Fruit fly (Drosophila melanogaster) whole organism, embryonic: ENCODE data around the gene Sik2.

Source experiments
- Atf6 ChIP-seq: fragments of 200-800 bp; sonication (Bioruptor generic); IDR thresholded peaks from 2 replicates; pipeline ENCODE4 v1.3.6; 2022; ENCODE audit warnings: missing biosample characterization, missing genetic modification characterization
- BtbVII ChIP-seq: fragments of 200-800 bp; sonication (Bioruptor generic); optimal IDR thresholded peaks from 3 replicates; lab custom pipeline; 2017; ENCODE audit warnings: missing biosample characterization, mild to moderate bottlenecking, missing genetic modification characterization
- Bteb2 ChIP-seq: fragments of 200-800 bp; sonication (Bioruptor generic); optimal IDR thresholded peaks from 2 replicates; lab custom pipeline; 2016; ENCODE audit warnings: missing biosample characterization, missing genetic modification characterization
- CG10267 ChIP-seq: fragments of 200-800 bp; sonication (Bioruptor generic); optimal IDR thresholded peaks from 2 replicates; lab custom pipeline; 2018; ENCODE audit warnings: missing biosample characterization, mild to moderate bottlenecking, missing genetic modification characterization, moderate library complexity
- CG10274 ChIP-seq: fragments of 200-800 bp; sonication (Bioruptor generic); optimal IDR thresholded peaks from 3 replicates; lab custom pipeline; 2017; ENCODE audit warnings: missing biosample characterization, mild to moderate bottlenecking, missing genetic modification characterization
- CG10979 ChIP-seq: fragments of 200-800 bp; sonication (Bioruptor generic); optimal IDR thresholded peaks from 2 replicates; lab custom pipeline; 2018; ENCODE audit warnings: missing biosample characterization, mild to moderate bottlenecking, missing genetic modification characterization, moderate library complexity
- CG12236 ChIP-seq: fragments of 200-800 bp; sonication (Bioruptor generic); optimal IDR thresholded peaks from 2 replicates; lab custom pipeline; 2016; ENCODE audit warnings: missing biosample characterization, missing genetic modification characterization
- CG15514 ChIP-seq: fragments of 200-800 bp; sonication (Bioruptor generic); optimal IDR thresholded peaks from 3 replicates; lab custom pipeline; 2017; ENCODE audit warnings: missing biosample characterization, missing genetic modification characterization, mild to moderate bottlenecking, moderate library complexity, missing genetic modification reagents
- CG16815 ChIP-seq: fragments of 200-800 bp; sonication (Bioruptor generic); optimal IDR thresholded peaks from 3 replicates; lab custom pipeline; 2017; ENCODE audit warnings: missing biosample characterization, mild to moderate bottlenecking, missing genetic modification characterization
- CG2202 ChIP-seq: fragments of 200-800 bp; sonication (Bioruptor generic); optimal IDR thresholded peaks from 2 replicates; lab custom pipeline; 2018; ENCODE audit warnings: missing biosample characterization, mild to moderate bottlenecking, missing genetic modification characterization
- CG4707 ChIP-seq: fragments of 200-800 bp; sonication (Bioruptor generic); optimal IDR thresholded peaks from 2 replicates; lab custom pipeline; 2018; ENCODE audit warnings: missing biosample characterization, mild to moderate bottlenecking, missing genetic modification characterization, moderate library complexity
- CG4854 ChIP-seq: fragments of 200-800 bp; sonication (Bioruptor generic); optimal IDR thresholded peaks from 2 replicates; lab custom pipeline; 2016; ENCODE audit warnings: missing biosample characterization, missing genetic modification characterization, inconsistent platforms
- CG6854 ChIP-seq: fragments of 200-800 bp; sonication (Bioruptor generic); optimal IDR thresholded peaks from 3 replicates; lab custom pipeline; 2017; ENCODE audit warnings: missing biosample characterization, mild to moderate bottlenecking, missing genetic modification characterization
- CG7271 ChIP-seq: fragments of 200-800 bp; sonication (Bioruptor generic); optimal IDR thresholded peaks from 2 replicates; lab custom pipeline; 2018; ENCODE audit warnings: missing biosample characterization, mild to moderate bottlenecking, missing genetic modification characterization, moderate library complexity
- CG7928 ChIP-seq: fragments of 200-800 bp; sonication (Bioruptor generic); optimal IDR thresholded peaks from 2 replicates; lab custom pipeline; 2017; ENCODE audit warnings: missing biosample characterization, mild to moderate bottlenecking, missing genetic modification characterization
- CG8281 ChIP-seq: fragments of 200-800 bp; sonication (Bioruptor generic); optimal IDR thresholded peaks from 2 replicates; lab custom pipeline; 2018; ENCODE audit warnings: missing biosample characterization, mild to moderate bottlenecking, missing genetic modification characterization, moderate library complexity
- CG8388 ChIP-seq: fragments of 200-800 bp; sonication (Bioruptor generic); optimal IDR thresholded peaks from 2 replicates; lab custom pipeline; 2019; ENCODE audit warnings: missing biosample characterization, mild to moderate bottlenecking, missing genetic modification characterization, moderate library complexity
- CG9797 ChIP-seq: fragments of 200-800 bp; sonication (Bioruptor generic); optimal IDR thresholded peaks from 3 replicates; lab custom pipeline; 2018; ENCODE audit warnings: missing biosample characterization, mild to moderate bottlenecking, missing genetic modification characterization
- ERR ChIP-seq: fragments of 200-800 bp; sonication (Bioruptor generic); optimal IDR thresholded peaks from 2 replicates; lab custom pipeline; 2016; ENCODE audit warnings: missing biosample characterization, missing genetic modification characterization
- Ets65A ChIP-seq: fragments of 200-800 bp; sonication (Bioruptor generic); peaks from one replicate; lab custom pipeline; 2016; ENCODE audit warnings: missing biosample characterization, missing genetic modification characterization
- Fer3 ChIP-seq: fragments of 200-800 bp; sonication (Bioruptor generic); optimal IDR thresholded peaks from 2 replicates; lab custom pipeline; 2018; ENCODE audit warnings: missing biosample characterization, mild to moderate bottlenecking, missing genetic modification characterization, moderate library complexity
- Hmx ChIP-seq: fragments of 200-800 bp; sonication (Bioruptor generic); optimal IDR thresholded peaks from 2 replicates; lab custom pipeline; 2016; ENCODE audit warnings: missing biosample characterization, missing genetic modification characterization
- Hr3 ChIP-seq: fragments of 200-800 bp; sonication (Bioruptor generic); optimal IDR thresholded peaks from 3 replicates; lab custom pipeline; 2016; ENCODE audit warnings: missing biosample characterization, missing genetic modification characterization
- Lpt ChIP-seq: fragments of >200 bp; optimal IDR thresholded peaks from 2 replicates; lab custom pipeline; 2018; ENCODE audit warnings: missing biosample characterization, missing genetic modification characterization
- NFAT ChIP-seq: fragments of 200-800 bp; sonication (Bioruptor generic); IDR thresholded peaks from 2 replicates; pipeline ENCODE4 v1.3.6; 2022; ENCODE audit warnings: missing biosample characterization, missing genetic modification characterization
- Nf-YB ChIP-seq: fragments of 200-800 bp; sonication (Bioruptor generic); optimal IDR thresholded peaks from 3 replicates; lab custom pipeline; 2019; ENCODE audit warnings: missing biosample characterization, mild to moderate bottlenecking, missing genetic modification characterization, moderate library complexity
- Ptx1 ChIP-seq: fragments of 200-800 bp; sonication (Bioruptor generic); IDR thresholded peaks from 2 replicates; pipeline ENCODE4 v1.3.6; 2022; ENCODE audit warnings: missing biosample characterization, missing genetic modification characterization
- TFAM ChIP-seq: fragments of 200-800 bp; sonication (Bioruptor generic); optimal IDR thresholded peaks from 2 replicates; lab custom pipeline; 2017; ENCODE audit warnings: missing biosample characterization, missing genetic modification characterization, inconsistent platforms
- ase ChIP-seq: fragments of 200-800 bp; sonication (Bioruptor generic); IDR thresholded peaks from 3 replicates; pipeline ENCODE4 v1.3.6; 2022; ENCODE audit warnings: missing biosample characterization, missing genetic modification characterization
- az2 ChIP-seq: fragments of 200-800 bp; sonication (Bioruptor generic); optimal IDR thresholded peaks from 3 replicates; lab custom pipeline; 2016; ENCODE audit warnings: missing biosample characterization, missing genetic modification characterization
- cad ChIP-seq: fragments of >200 bp; optimal IDR thresholded peaks from 2 replicates; lab custom pipeline; 2017; ENCODE audit warnings: missing biosample characterization, missing genetic modification characterization
- cg ChIP-seq: fragments of 200-800 bp; sonication (Bioruptor generic); optimal IDR thresholded peaks from 3 replicates; lab custom pipeline; 2019; ENCODE audit warnings: missing biosample characterization, mild to moderate bottlenecking, missing genetic modification characterization, moderate library complexity
- da ChIP-seq: fragments of 200-800 bp; sonication (Bioruptor generic); optimal IDR thresholded peaks from 2 replicates; lab custom pipeline; 2016; ENCODE audit warnings: missing biosample characterization, missing genetic modification characterization
- danr ChIP-seq: fragments of 200-800 bp; sonication (Bioruptor generic); IDR thresholded peaks from 2 replicates; pipeline ENCODE4 v1.3.6; 2022; ENCODE audit warnings: missing biosample characterization, missing genetic modification characterization
- dmrt11E ChIP-seq: fragments of 200-800 bp; sonication (Bioruptor generic); optimal IDR thresholded peaks from 3 replicates; lab custom pipeline; 2018; ENCODE audit warnings: missing biosample characterization, mild to moderate bottlenecking, missing genetic modification characterization, moderate library complexity
- en ChIP-seq: fragments of 200-800 bp; sonication (Bioruptor generic); optimal IDR thresholded peaks from 2 replicates; lab custom pipeline; 2016; ENCODE audit warnings: missing biosample characterization, missing genetic modification characterization
- exex ChIP-seq: fragments of 200-800 bp; sonication (Bioruptor generic); optimal IDR thresholded peaks from 4 replicates; lab custom pipeline; 2018; ENCODE audit warnings: missing biosample characterization, mild to moderate bottlenecking, missing genetic modification characterization, moderate library complexity
- grn ChIP-seq: fragments of 200-800 bp; sonication (Bioruptor generic); optimal IDR thresholded peaks from 3 replicates; lab custom pipeline; 2017; ENCODE audit warnings: missing biosample characterization, missing genetic modification characterization
- gsb-n ChIP-seq: fragments of 200-800 bp; sonication (Bioruptor generic); optimal IDR thresholded peaks from 3 replicates; lab custom pipeline; 2018; ENCODE audit warnings: missing biosample characterization, mild to moderate bottlenecking, missing genetic modification characterization
- hkb ChIP-seq, 2 experiments: fragments of 200-800 bp in 1 of 2; fragments of >200 bp in 1 of 2; sonication (Bioruptor generic) in 1 of 2; IDR thresholded peaks in 1 of 2; optimal IDR thresholded peaks in 1 of 2; 2 replicates each; pipeline versions ENCODE4 v1.3.6 to Lab custom; 2017 to 2022; ENCODE audit warnings: missing biosample characterization in 1 of 2, missing genetic modification characterization in 1 of 2
- inv ChIP-seq: fragments of 200-800 bp; sonication (Bioruptor generic); IDR thresholded peaks from 2 replicates; pipeline ENCODE4 v1.3.6; 2022; ENCODE audit warnings: missing biosample characterization, missing genetic modification characterization; ENCODE audit not compliant: partially characterized antibody
- knrl ChIP-seq: fragments of 200-800 bp; sonication (Bioruptor generic); IDR thresholded peaks from 3 replicates; pipeline ENCODE4 v1.3.6; 2022; ENCODE audit warnings: missing biosample characterization, missing genetic modification characterization; ENCODE audit not compliant: partially characterized antibody
- odd ChIP-seq: fragments of 200-800 bp; sonication (Bioruptor generic); optimal IDR thresholded peaks from 2 replicates; lab custom pipeline; 2017; ENCODE audit warnings: missing biosample characterization, mild to moderate bottlenecking, missing genetic modification characterization
- pan ChIP-seq, 4 experiments: fragments of >200 bp in 3 of 4; fragments of 200-800 bp in 1 of 4; sonication (Bioruptor generic) in 1 of 4; optimal IDR thresholded peaks in 3 of 4; IDR thresholded peaks in 1 of 4; 2 replicates each; pipeline versions ENCODE4 v1.3.6 to Lab custom; 2017 to 2022; ENCODE audit warnings: missing biosample characterization in 2 of 4, missing genetic modification characterization in 2 of 4, mixed read lengths in 1 of 4
- row ChIP-seq: fragments of 200-800 bp; sonication (Bioruptor generic); IDR thresholded peaks from 3 replicates; pipeline ENCODE4 v1.3.6; 2022; ENCODE audit warnings: missing biosample characterization, missing genetic modification characterization
- so ChIP-seq: fragments of 200-800 bp; sonication (Bioruptor generic); IDR thresholded peaks from 3 replicates; pipeline ENCODE4 v1.3.6; 2022; ENCODE audit warnings: missing biosample characterization, missing genetic modification characterization
- trh ChIP-seq: fragments of 200-800 bp; sonication (Bioruptor generic); optimal IDR thresholded peaks from 2 replicates; lab custom pipeline; 2016; ENCODE audit warnings: missing biosample characterization, missing genetic modification characterization
- vnd ChIP-seq: fragments of 200-800 bp; sonication (Bioruptor generic); IDR thresholded peaks from 3 replicates; pipeline ENCODE4 v1.3.6; 2022; ENCODE audit warnings: missing biosample characterization, missing genetic modification characterization; ENCODE audit not compliant: partially characterized antibody

Sik2 gene

dm6 chrX:2071878-2072817, 10.4 kb upstream of the Sik2 start, which contains the start of gene Rtca (continued):
- peak; percentile 73 for TF ChIP-seq CG15514
- peak; percentile 19 for TF ChIP-seq Nf-YB
- peak; percentile 19 for TF ChIP-seq en (GFP tag; lab: Kevin White, UChicago)
- TF ChIP-seq cad (GFP tag; lab: Kevin White, UChicago): no peak
- no peak for TF ChIP-seq pan (optimal IDR thresholded peaks at IDR 0.05; lab: Kevin White, UChicago)
- peak in 1 of 2 experiments; percentile 80 for TF ChIP-seq pan (GFP tag; optimal IDR thresholded peaks at IDR 0.05 in 1 of 2, IDR thresholded peaks at IDR 0.05 in 1 of 2)
- TF ChIP-seq CG10274 (GFP tag; lab: Kevin White, UChicago): peak; percentile 12
- TF ChIP-seq CG10979 (tag; lab: Kevin White, UChicago): peak; percentile 64
- peak; percentile 15 for TF ChIP-seq CG7928 (GFP tag; lab: Kevin White, UChicago)
- no peak for TF ChIP-seq Hmx (GFP tag; lab: Kevin White, UChicago)
- peak; percentile 63 for TF ChIP-seq cg (GFP tag; lab: Kevin White, UChicago)
- TF ChIP-seq da (GFP tag; lab: Kevin White, UChicago): no peak
- peak; percentile 39 for TF ChIP-seq CG4854 (GFP tag; lab: Kevin White, UChicago)
- TF ChIP-seq hkb (optimal IDR thresholded peaks at IDR 0.05; lab: Kevin White, UChicago): no peak
- TF ChIP-seq hkb (GFP tag; IDR thresholded peaks at IDR 0.05; lab: Robert Waterston, UW): peak; percentile 79
- TF ChIP-seq Hr3: peak; percentile 60
- no peak for TF ChIP-seq knrl (GFP tag; lab: Robert Waterston, UW)
- no peak for TF ChIP-seq gsb-n (tag; lab: Kevin White, UChicago)
- peak; percentile 38 for TF ChIP-seq az2 (GFP tag; lab: Kevin White, UChicago)
- TF ChIP-seq CG4707: no peak
- peak; percentile 59 for TF ChIP-seq CG16815 (GFP tag; lab: Kevin White, UChicago)
- TF ChIP-seq ERR (GFP tag; lab: Kevin White, UChicago): peak; percentile 26
- peak; percentile 6 for TF ChIP-seq trh
- TF ChIP-seq Ptx1 (GFP tag; lab: Robert Waterston, UW): peak; percentile 81
- TF ChIP-seq Ets65A (GFP tag; lab: Kevin White, UChicago): peak; percentile 82
- no peak for TF ChIP-seq CG9797
- TF ChIP-seq CG10267 (tag; lab: Kevin White, UChicago): peak; percentile 44
- TF ChIP-seq row: peak; percentile 87
- peak; percentile 72 for TF ChIP-seq BtbVII (GFP tag; lab: Kevin White, UChicago)
- TF ChIP-seq NFAT (GFP tag; lab: Robert Waterston, UW): no peak
- TF ChIP-seq, all 482 proteins: peak for 314

dm6 chrX:2070708-2071063, 9.0 kb upstream of the Sik2 start:
- no peak for TF ChIP-seq dmrt11E
- TF ChIP-seq inv (GFP tag; lab: Robert Waterston, UW): no peak
- TF ChIP-seq CG2202 (tag; lab: Kevin White, UChicago): no peak
- no peak for TF ChIP-seq CG12236 (GFP tag; lab: Kevin White, UChicago)
- TF ChIP-seq vnd (GFP tag; lab: Robert Waterston, UW): no peak
- TF ChIP-seq grn (GFP tag; lab: Kevin White, UChicago): peak; percentile 56
- TF ChIP-seq Fer3 (tag; lab: Kevin White, UChicago): peak; percentile 58
- TF ChIP-seq Bteb2 (GFP tag; lab: Kevin White, UChicago): no peak
- TF ChIP-seq TFAM (GFP tag; lab: Kevin White, UChicago): no peak
- no peak for TF ChIP-seq exex (tag; lab: Kevin White, UChicago)
- TF ChIP-seq CG8388 (GFP tag; lab: Kevin White, UChicago): peak; percentile 30
- peak; percentile 56 for TF ChIP-seq CG6854 (GFP tag; lab: Kevin White, UChicago)
- TF ChIP-seq Lpt: no peak
- TF ChIP-seq CG8281: peak; percentile 13
- peak; percentile 71 for TF ChIP-seq ase (GFP tag; lab: Robert Waterston, UW)
- TF ChIP-seq Atf6: peak; percentile 79
- peak; percentile 72; the same call in 2 of the 3 replicates for TF ChIP-seq so (GFP tag; lab: Robert Waterston, UW)
- TF ChIP-seq danr: peak; percentile 31; the same call in 1 of the 2 replicates
- TF ChIP-seq odd (GFP tag; lab: Kevin White, UChicago): no peak
- TF ChIP-seq CG7271 (tag; lab: Kevin White, UChicago): no peak
